Fruit fly (Drosophila melanogaster) whole organism, prepupa: ENCODE data around the gene CG9396.
A peak's percentile ranks its signal among the peaks of the same experiment; 100 is the strongest.

Source experiments
- Blimp-1 ChIP-seq: fragments of 200-800 bp; sonication (Bioruptor generic); optimal IDR thresholded peaks from 3 replicates; lab custom pipeline; 2017; ENCODE audit warnings: missing biosample characterization, missing genetic modification characterization, mild to moderate bottlenecking, moderate library complexity, missing genetic modification reagents
- CG10631 ChIP-seq: fragments of 200-800 bp; sonication (Bioruptor generic); optimal IDR thresholded peaks from 2 replicates; lab custom pipeline; 2016; ENCODE audit warnings: missing biosample characterization, missing genetic modification characterization
- CG11294 ChIP-seq: fragments of 200-800 bp; sonication (Bioruptor generic); IDR thresholded peaks from 2 replicates; pipeline ENCODE4 v1.3.6; 2022; ENCODE audit warnings: missing biosample characterization, missing genetic modification characterization
- CG11762 ChIP-seq: fragments of 200-800 bp; sonication (Bioruptor generic); optimal IDR thresholded peaks from 3 replicates; lab custom pipeline; 2016; ENCODE audit warnings: missing biosample characterization, missing genetic modification characterization; ENCODE audit not compliant: insufficient read depth
- CG11902 ChIP-seq: fragments of 200-800 bp; sonication (Bioruptor generic); optimal IDR thresholded peaks from 3 replicates; lab custom pipeline; 2016; ENCODE audit warnings: missing biosample characterization, missing genetic modification characterization
- CG15336 ChIP-seq: fragments of 200-800 bp; sonication (Bioruptor generic); IDR thresholded peaks from 2 replicates; pipeline ENCODE4 v1.3.6; 2022; ENCODE audit warnings: missing biosample characterization, missing genetic modification characterization
- CG1621 ChIP-seq: fragments of 200-800 bp; sonication (Bioruptor generic); optimal IDR thresholded peaks from 3 replicates; lab custom pipeline; 2018; ENCODE audit warnings: missing biosample characterization, mild to moderate bottlenecking, missing genetic modification characterization
- CG16779 ChIP-seq: fragments of 200-800 bp; sonication (Bioruptor generic); optimal IDR thresholded peaks from 3 replicates; lab custom pipeline; 2017; ENCODE audit warnings: missing biosample characterization, mild to moderate bottlenecking, missing genetic modification characterization
- CG3032 ChIP-seq: fragments of 200-800 bp; optimal IDR thresholded peaks from 2 replicates; lab custom pipeline; 2019; ENCODE audit warnings: missing biosample characterization, mild to moderate bottlenecking, missing genetic modification characterization, moderate library complexity
- CG31627 ChIP-seq: fragments of 200-800 bp; sonication (Bioruptor generic); optimal IDR thresholded peaks from 3 replicates; lab custom pipeline; 2016; ENCODE audit warnings: missing biosample characterization, missing genetic modification characterization
- CG32006 ChIP-seq: fragments of 200-800 bp; sonication (Bioruptor generic); optimal IDR thresholded peaks from 3 replicates; lab custom pipeline; 2017; ENCODE audit warnings: missing biosample characterization, mild to moderate bottlenecking, missing genetic modification characterization
- CG34406 ChIP-seq: fragments of 200-800 bp; sonication (Bioruptor generic); optimal IDR thresholded peaks from 3 replicates; lab custom pipeline; 2016; ENCODE audit warnings: missing biosample characterization, missing genetic modification characterization
- CG3919 ChIP-seq: fragments of 200-800 bp; sonication (Bioruptor generic); optimal IDR thresholded peaks from 3 replicates; lab custom pipeline; 2016; ENCODE audit warnings: missing biosample characterization, missing genetic modification characterization
- CG4318 ChIP-seq: fragments of 200-800 bp; sonication (Bioruptor generic); optimal IDR thresholded peaks from 3 replicates; lab custom pipeline; 2017; ENCODE audit warnings: missing biosample characterization, mild to moderate bottlenecking, missing genetic modification characterization
- CG6163 ChIP-seq: fragments of 200-800 bp; sonication (Bioruptor generic); IDR thresholded peaks from 3 replicates; pipeline ENCODE4 v1.3.6; 2022; ENCODE audit warnings: missing biosample characterization, missing genetic modification characterization
- CG6276 ChIP-seq: fragments of 200-800 bp; sonication (Bioruptor generic); optimal IDR thresholded peaks from 2 replicates; lab custom pipeline; 2017; ENCODE audit warnings: missing biosample characterization, mild to moderate bottlenecking, missing genetic modification characterization
- CG6808 ChIP-seq: fragments of 200-800 bp; sonication (Bioruptor generic); optimal IDR thresholded peaks from 3 replicates; lab custom pipeline; 2017; ENCODE audit warnings: missing biosample characterization, missing genetic modification characterization, mild to moderate bottlenecking, moderate library complexity, missing genetic modification reagents
- CG7368 ChIP-seq: fragments of 200-800 bp; sonication (Bioruptor generic); optimal IDR thresholded peaks from 3 replicates; lab custom pipeline; 2016; ENCODE audit warnings: missing biosample characterization, missing genetic modification characterization
- CG8119 ChIP-seq: fragments of 200-800 bp; sonication (Bioruptor generic); IDR thresholded peaks from 3 replicates; pipeline ENCODE4 v1.3.6; 2022; ENCODE audit warnings: missing biosample characterization, missing genetic modification characterization
- CG8319 ChIP-seq: fragments of 200-800 bp; sonication (Bioruptor generic); optimal IDR thresholded peaks from 3 replicates; lab custom pipeline; 2016; ENCODE audit warnings: missing biosample characterization, missing genetic modification characterization
- CG9139 ChIP-seq: fragments of 200-800 bp; sonication (Bioruptor generic); optimal IDR thresholded peaks from 3 replicates; lab custom pipeline; 2017; ENCODE audit warnings: missing biosample characterization, mild to moderate bottlenecking, missing genetic modification characterization
- Eip75B ChIP-seq: fragments of 200-800 bp; sonication (Bioruptor generic); optimal IDR thresholded peaks from 3 replicates; lab custom pipeline; 2016; ENCODE audit warnings: missing biosample characterization, missing genetic modification characterization
- Eip78C ChIP-seq: fragments of 200-800 bp; sonication (Bioruptor generic); peaks from one replicate; lab custom pipeline; 2016; ENCODE audit warnings: missing biosample characterization, missing genetic modification characterization
- Eip93F ChIP-seq: fragments of 200-800 bp; sonication (Bioruptor generic); optimal IDR thresholded peaks from 2 replicates; lab custom pipeline; 2016; ENCODE audit warnings: missing biosample characterization, mild to moderate bottlenecking, missing genetic modification characterization
- Ets21C ChIP-seq: fragments of 200-800 bp; sonication (Bioruptor generic); optimal IDR thresholded peaks from 3 replicates; lab custom pipeline; 2016; ENCODE audit warnings: missing biosample characterization, missing genetic modification characterization
- Ets96B ChIP-seq: fragments of 200-800 bp; optimal IDR thresholded peaks from 2 replicates; lab custom pipeline; 2019; ENCODE audit warnings: missing biosample characterization, mild to moderate bottlenecking, missing genetic modification characterization, moderate library complexity
- Hr38 ChIP-seq: sonication (Bioruptor generic); optimal IDR thresholded peaks from 2 replicates; lab custom pipeline; 2016; ENCODE audit warnings: missing biosample characterization, missing genetic modification characterization
- Hr4 ChIP-seq: fragments of 200-800 bp; sonication (Bioruptor generic); optimal IDR thresholded peaks from 3 replicates; lab custom pipeline; 2016; ENCODE audit warnings: missing biosample characterization, missing genetic modification characterization
- OdsH ChIP-seq: fragments of 200-800 bp; sonication (Bioruptor generic); optimal IDR thresholded peaks from 3 replicates; lab custom pipeline; 2016; ENCODE audit warnings: missing biosample characterization, missing genetic modification characterization
- Smox ChIP-seq: fragments of 200-800 bp; sonication (Bioruptor generic); optimal IDR thresholded peaks from 3 replicates; lab custom pipeline; 2016; ENCODE audit warnings: missing biosample characterization, missing genetic modification characterization
- Sox102F ChIP-seq: fragments of 200-800 bp; sonication (Bioruptor generic); optimal IDR thresholded peaks from 2 replicates; lab custom pipeline; 2016; ENCODE audit warnings: missing biosample characterization, mild to moderate bottlenecking, missing genetic modification characterization
- achi ChIP-seq: fragments of 200-800 bp; sonication (Bioruptor generic); optimal IDR thresholded peaks from 3 replicates; lab custom pipeline; 2016; ENCODE audit warnings: missing biosample characterization, missing genetic modification characterization
- acj6 ChIP-seq: fragments of 200-800 bp; sonication (Bioruptor generic); optimal IDR thresholded peaks from 3 replicates; lab custom pipeline; 2016; ENCODE audit warnings: missing biosample characterization, missing genetic modification characterization
- cyc ChIP-seq: fragments of 200-800 bp; sonication (Bioruptor generic); optimal IDR thresholded peaks from 3 replicates; lab custom pipeline; 2016; ENCODE audit warnings: missing biosample characterization, missing genetic modification characterization
- dac ChIP-seq: fragments of 200-800 bp; sonication (Bioruptor generic); optimal IDR thresholded peaks from 2 replicates; lab custom pipeline; 2017; ENCODE audit warnings: missing biosample characterization, mild to moderate bottlenecking, missing genetic modification characterization
- dsx ChIP-seq: fragments of 200-800 bp; optimal IDR thresholded peaks from 3 replicates; lab custom pipeline; 2019; ENCODE audit warnings: missing biosample characterization, mild to moderate bottlenecking, missing genetic modification characterization, moderate library complexity; ENCODE audit not compliant: poor library complexity, severe bottlenecking
- esn ChIP-seq: fragments of 200-800 bp; sonication (Bioruptor generic); optimal IDR thresholded peaks from 2 replicates; lab custom pipeline; 2016; ENCODE audit warnings: missing biosample characterization, mild to moderate bottlenecking, missing genetic modification characterization, moderate library complexity
- fd59A ChIP-seq: fragments of 200-800 bp; sonication (Bioruptor generic); optimal IDR thresholded peaks from 2 replicates; lab custom pipeline; 2017; ENCODE audit warnings: missing biosample characterization, mild to moderate bottlenecking, missing genetic modification characterization, missing genetic modification reagents
- fd85E ChIP-seq: fragments of 200-800 bp; sonication (Bioruptor generic); optimal IDR thresholded peaks from 3 replicates; lab custom pipeline; 2016; ENCODE audit warnings: missing biosample characterization, missing genetic modification characterization
- fkh ChIP-seq: fragments of 200-800 bp; sonication (Bioruptor generic); optimal IDR thresholded peaks from 3 replicates; lab custom pipeline; 2017; ENCODE audit warnings: missing biosample characterization, mild to moderate bottlenecking, missing genetic modification characterization, moderate library complexity
- net ChIP-seq: fragments of 200-800 bp; sonication (Bioruptor generic); optimal IDR thresholded peaks from 3 replicates; lab custom pipeline; 2016; ENCODE audit warnings: missing biosample characterization, missing genetic modification characterization
- pdm3 ChIP-seq: fragments of 200-800 bp; sonication (Bioruptor generic); optimal IDR thresholded peaks from 3 replicates; lab custom pipeline; 2016; ENCODE audit warnings: missing biosample characterization, missing genetic modification characterization
- salr ChIP-seq, 2 experiments: fragments of 200-800 bp; sonication (Bioruptor generic); optimal IDR thresholded peaks; 3 replicates each; lab custom pipeline; 2016 to 2018; ENCODE audit warnings: missing biosample characterization in 2 of 2, missing genetic modification characterization in 2 of 2, mild to moderate bottlenecking in 1 of 2
- spab ChIP-seq: fragments of 200-800 bp; sonication (Bioruptor generic); optimal IDR thresholded peaks from 2 replicates; lab custom pipeline; 2017; ENCODE audit warnings: missing biosample characterization, mild to moderate bottlenecking, missing genetic modification characterization, missing genetic modification reagents
- svp ChIP-seq: fragments of 200-800 bp; sonication (Bioruptor generic); peaks from one replicate; lab custom pipeline; 2016; ENCODE audit warnings: missing biosample characterization, missing genetic modification characterization

Gene CG9396

DNA sequence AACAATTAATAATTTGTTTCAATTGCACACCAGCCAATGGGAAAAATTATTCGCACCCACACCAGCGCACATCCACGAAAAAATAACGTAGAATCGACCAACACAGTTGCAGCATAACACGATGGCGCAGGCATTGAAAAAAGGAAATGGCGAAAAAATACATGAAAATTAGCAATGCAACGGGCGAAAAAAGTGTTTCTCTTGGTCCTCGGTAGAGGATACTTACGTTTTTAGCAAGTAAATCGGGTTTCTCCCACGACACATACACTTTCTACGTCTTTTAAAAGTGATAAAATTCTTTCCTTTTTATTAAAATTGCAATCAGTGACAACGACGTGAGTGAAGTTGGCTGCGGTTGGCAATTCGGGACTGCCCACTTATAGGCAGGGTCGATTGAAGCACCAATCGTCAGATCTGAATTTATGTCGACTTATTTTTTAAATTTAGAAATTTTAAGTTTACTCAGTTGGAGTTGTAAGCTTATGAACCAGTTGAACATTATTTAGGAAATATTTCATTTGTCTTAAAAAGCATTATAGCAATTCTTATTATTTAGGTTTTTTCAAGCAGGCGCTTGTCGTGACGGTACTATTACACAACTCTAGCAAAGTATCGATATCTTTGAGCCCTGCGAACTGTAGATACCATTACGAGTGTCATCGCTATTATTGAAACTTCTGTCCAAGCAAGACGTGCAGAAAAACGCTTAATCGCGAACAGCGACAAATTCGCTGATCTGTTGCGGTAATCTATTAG, 6.1 kb upstream of the CG9396 start, which contains the start of the genes Kap-alpha3 and Son (continued):
- TF ChIP-seq CG7368 (GFP tag; lab: Kevin White, UChicago) (peak; percentile 81), Hr4 (peak; percentile 78), CG16779 (peak; percentile 78), net (GFP tag; lab: Kevin White, UChicago) (peak; percentile 83), cyc (GFP tag; lab: Kevin White, UChicago) (peak; percentile 91), CG32006 (GFP tag; lab: Kevin White, UChicago) (peak; percentile 79), CG8319 (GFP tag; lab: Kevin White, UChicago) (peak; percentile 75), dac (peak; percentile 63), Eip75B (GFP tag; lab: Kevin White, UChicago) (peak; percentile 90), CG31627 (GFP tag; lab: Kevin White, UChicago) (peak; percentile 93), OdsH (GFP tag; lab: Kevin White, UChicago) (peak; percentile 87), acj6 (GFP tag; lab: Kevin White, UChicago) (peak; percentile 85), Hr38 (peak; percentile 9), Ets21C (GFP tag; lab: Kevin White, UChicago) (peak; percentile 84)

DNA sequence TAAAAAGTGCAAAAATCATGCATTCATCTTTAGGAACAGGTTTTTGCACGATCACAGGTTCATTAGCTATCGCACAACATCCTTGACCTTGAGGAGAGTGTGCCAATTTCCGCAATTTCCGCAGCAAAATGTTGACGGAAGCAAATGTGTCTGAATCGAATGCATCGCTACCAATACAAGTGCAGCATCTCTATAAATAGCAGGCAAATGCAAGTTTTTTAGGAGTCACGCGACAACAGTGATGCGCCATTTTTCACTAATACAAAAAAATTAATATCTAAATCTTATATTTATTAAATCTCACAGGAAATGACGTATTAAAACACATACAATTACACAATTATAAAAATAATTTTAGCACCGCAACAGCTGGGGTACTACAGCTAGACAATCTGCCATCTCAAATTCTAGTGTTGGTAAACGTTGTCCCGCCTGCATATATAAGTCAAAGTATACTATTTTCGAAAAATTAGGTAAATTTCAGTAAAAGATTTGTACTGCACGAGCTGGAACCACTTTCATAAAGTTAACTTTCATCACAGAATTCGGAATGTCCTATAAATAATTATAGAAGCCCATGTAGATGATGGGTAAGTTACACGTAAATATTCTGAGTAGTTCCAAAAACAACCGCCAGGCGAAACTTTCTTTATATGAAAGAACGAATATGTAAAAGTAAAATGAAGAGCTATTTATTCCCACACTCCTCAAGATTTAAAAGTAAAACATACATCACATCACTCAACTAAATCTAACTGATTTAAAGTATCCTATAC, 2.6 kb upstream of the CG9396 start, which contains the start of gene CG9399:
Gene CG9399, minus strand, starts transcription at position 400 of the 776 bp plus-strand sequence.
- peak; percentile 96 for TF ChIP-seq cyc (GFP tag; lab: Kevin White, UChicago)
- peak; percentile 98 for TF ChIP-seq pdm3 (GFP tag; lab: Kevin White, UChicago)
- TF ChIP-seq dac = peak; percentile 98
- TF ChIP-seq Eip78C = peak; percentile 99
- TF ChIP-seq svp (GFP tag; lab: Kevin White, UChicago) = peak; percentile 98
- peak; percentile 81 for TF ChIP-seq Blimp-1
- TF ChIP-seq CG31627 (GFP tag; lab: Kevin White, UChicago) = peak; percentile 97
- peak; percentile 93 for TF ChIP-seq CG1621 (tag; lab: Kevin White, UChicago)
- TF ChIP-seq CG4318 (GFP tag; lab: Kevin White, UChicago) = peak; percentile 97
- peak; percentile 95 to 98 for TF ChIP-seq salr (GFP tag; optimal IDR thresholded peaks at IDR 0.05; lab: Kevin White, UChicago)
- TF ChIP-seq OdsH (GFP tag; lab: Kevin White, UChicago) = peak; percentile 99
- TF ChIP-seq CG6276 (GFP tag; lab: Kevin White, UChicago) = peak; percentile 96
- TF ChIP-seq CG11902 (GFP tag; lab: Kevin White, UChicago) = peak; percentile 93
- peak; percentile 95 for TF ChIP-seq CG8319 (GFP tag; lab: Kevin White, UChicago)
- TF ChIP-seq fd59A = peak; percentile 92
- TF ChIP-seq CG6808 (GFP tag; lab: Kevin White, UChicago) = peak; percentile 91
- TF ChIP-seq esn (GFP tag; lab: Kevin White, UChicago) = peak; percentile 98
- peak; percentile 99 for TF ChIP-seq CG6163 (GFP tag; lab: Robert Waterston, UW)
- peak; percentile 97 for TF ChIP-seq CG11294 (GFP tag; lab: Robert Waterston, UW)
- TF ChIP-seq Sox102F (GFP tag; lab: Kevin White, UChicago) = peak; percentile 97
- TF ChIP-seq spab = peak; percentile 91
- TF ChIP-seq Eip93F (GFP tag; lab: Kevin White, UChicago) = peak; percentile 98
- TF ChIP-seq CG9139 = peak; percentile 91
- TF ChIP-seq Eip75B (GFP tag; lab: Kevin White, UChicago) = peak; percentile 96
- TF ChIP-seq Ets96B (tag; lab: Kevin White, UChicago) = peak; percentile 98
- TF ChIP-seq fkh = peak; percentile 58
- TF ChIP-seq fd85E (GFP tag; lab: Kevin White, UChicago) = peak; percentile 81
- peak; percentile 97 for TF ChIP-seq CG15336
- TF ChIP-seq CG3032 = peak; percentile 97
- TF ChIP-seq Smox (GFP tag; lab: Kevin White, UChicago) = peak; percentile 98
- peak; percentile 97 for TF ChIP-seq net (GFP tag; lab: Kevin White, UChicago)
- peak; percentile 95 for TF ChIP-seq dsx (GFP tag; lab: Kevin White, UChicago)
- peak; percentile 97 for TF ChIP-seq CG8119 (GFP tag; lab: Robert Waterston, UW)
- peak; percentile 99 for TF ChIP-seq CG10631 (GFP tag; lab: Kevin White, UChicago)
- TF ChIP-seq CG11762 (GFP tag; lab: Kevin White, UChicago) = peak; percentile 97
- peak; percentile 97 for TF ChIP-seq achi (GFP tag; lab: Kevin White, UChicago)
- peak; percentile 97 for TF ChIP-seq CG34406 (GFP tag; lab: Kevin White, UChicago)
- peak; percentile 98 for TF ChIP-seq CG3919
